Worm (Caenorhabditis elegans) whole organism, mixed stage, embryonic: ENCODE measurements around the gene srh-115.

Experiments used
- M03D4.4 ChIP-seq: sonication (generic microtip); optimal IDR thresholded peaks from 2 replicates; lab custom pipeline; 2017; ENCODE audit warnings: mild to moderate bottlenecking, missing genetic modification characterization, missing compliant biosample characterization
- bed-3 ChIP-seq: fragments of 200-800 bp; sonication (Bioruptor generic); optimal IDR thresholded peaks from 3 replicates; lab custom pipeline; 2018; ENCODE audit warnings: mild to moderate bottlenecking, missing genetic modification characterization, moderate library complexity, missing compliant biosample characterization
- blmp-1 ChIP-seq: fragments of 150-350 bp; optimal IDR thresholded peaks from 2 replicates; lab custom pipeline; 2014; ENCODE audit warnings: missing biosample characterization, missing genetic modification characterization
- ceh-39 ChIP-seq: fragments of 150-350 bp; optimal IDR thresholded peaks from 2 replicates; lab custom pipeline; 2014; ENCODE audit warnings: missing biosample characterization, missing genetic modification characterization
- ceh-83 ChIP-seq: fragments of 200-800 bp; sonication (Bioruptor generic); optimal IDR thresholded peaks from 2 replicates; lab custom pipeline; 2018; ENCODE audit warnings: mild to moderate bottlenecking, missing genetic modification characterization, missing compliant biosample characterization
- ces-1 ChIP-seq: fragments of 150-350 bp; optimal IDR thresholded peaks from 2 replicates; lab custom pipeline; 2014; ENCODE audit warnings: missing biosample characterization, missing genetic modification reagents, missing genetic modification characterization
- drap-1 ChIP-seq: fragments of 200-800 bp; sonication (Bioruptor generic); optimal IDR thresholded peaks from 3 replicates; lab custom pipeline; 2018; ENCODE audit warnings: mild to moderate bottlenecking, missing genetic modification characterization, missing compliant biosample characterization
- elt-1 ChIP-seq: sonication (generic microtip); optimal IDR thresholded peaks from 2 replicates; lab custom pipeline; 2017; ENCODE audit warnings: missing genetic modification characterization, mild to moderate bottlenecking, missing compliant biosample characterization, antibody characterized with exemption, moderate library complexity, borderline replicate concordance; ENCODE audit not compliant: insufficient read depth
- elt-3 ChIP-seq: fragments of 150-350 bp; optimal IDR thresholded peaks from 2 replicates; lab custom pipeline; 2014; ENCODE audit warnings: missing biosample characterization, missing genetic modification characterization
- flh-1 ChIP-seq: fragments of 200-800 bp; sonication (Bioruptor generic); optimal IDR thresholded peaks from 2 replicates; lab custom pipeline; 2018; ENCODE audit warnings: mild to moderate bottlenecking, missing genetic modification characterization, moderate library complexity, missing compliant biosample characterization
- ham-2 ChIP-seq: fragments of 200-800 bp; sonication (Bioruptor generic); optimal IDR thresholded peaks from 2 replicates; lab custom pipeline; 2018; ENCODE audit warnings: mild to moderate bottlenecking, missing genetic modification characterization, missing compliant biosample characterization
- hlh-1 ChIP-seq: fragments of 150-350 bp; optimal IDR thresholded peaks from 2 replicates; lab custom pipeline; 2014; ENCODE audit warnings: missing biosample characterization, missing genetic modification reagents, missing genetic modification characterization
- lin-13 ChIP-seq: fragments of 150-350 bp; optimal IDR thresholded peaks from 2 replicates; lab custom pipeline; 2014; ENCODE audit warnings: missing biosample characterization, missing genetic modification characterization
- lin-32 ChIP-seq: fragments of 200-800 bp; sonication (Bioruptor generic); optimal IDR thresholded peaks from 2 replicates; lab custom pipeline; 2018; ENCODE audit warnings: mild to moderate bottlenecking, missing genetic modification characterization, missing compliant biosample characterization
- lsy-2 ChIP-seq: fragments of 150-350 bp; optimal IDR thresholded peaks from 2 replicates; lab custom pipeline; 2014; ENCODE audit warnings: missing biosample characterization, missing genetic modification characterization
- mab-5 ChIP-seq: fragments of 150-350 bp; optimal IDR thresholded peaks from 2 replicates; lab custom pipeline; 2014; ENCODE audit warnings: missing biosample characterization, missing genetic modification characterization
- mep-1 ChIP-seq: fragments of 150-350 bp; optimal IDR thresholded peaks from 2 replicates; lab custom pipeline; 2017; ENCODE audit warnings: missing biosample characterization, missing genetic modification reagents, missing genetic modification characterization, inconsistent platforms
- mls-2 ChIP-seq: sonication (generic microtip); optimal IDR thresholded peaks from 2 replicates; lab custom pipeline; 2016; ENCODE audit warnings: mild to moderate bottlenecking, missing genetic modification characterization, moderate library complexity, missing compliant biosample characterization
- nhr-12 ChIP-seq: fragments of 150-350 bp; optimal IDR thresholded peaks from 2 replicates; lab custom pipeline; 2014; ENCODE audit warnings: missing biosample characterization, missing genetic modification characterization
- nhr-2 ChIP-seq: fragments of 150-350 bp; optimal IDR thresholded peaks from 2 replicates; lab custom pipeline; 2014; ENCODE audit warnings: missing biosample characterization, missing genetic modification characterization
- nhr-237 ChIP-seq: fragments of 150-350 bp; optimal IDR thresholded peaks from 2 replicates; lab custom pipeline; 2014; ENCODE audit warnings: missing biosample characterization, missing genetic modification characterization
- nhr-28 ChIP-seq: fragments of 150-350 bp; optimal IDR thresholded peaks from 2 replicates; lab custom pipeline; 2014; ENCODE audit warnings: missing biosample characterization, missing genetic modification characterization
- nhr-76 ChIP-seq: sonication (generic microtip); optimal IDR thresholded peaks from 2 replicates; lab custom pipeline; 2017; ENCODE audit warnings: missing biosample characterization, missing genetic modification characterization
- pha-4 ChIP-seq: fragments of 150-350 bp; optimal IDR thresholded peaks from 2 replicates; lab custom pipeline; 2018; ENCODE audit warnings: missing biosample characterization, missing genetic modification reagents, missing genetic modification characterization
- snpc-4 ChIP-seq: fragments of 150-350 bp; optimal IDR thresholded peaks from 2 replicates; lab custom pipeline; 2014; ENCODE audit warnings: missing biosample characterization, missing genetic modification characterization
- sptf-1 ChIP-seq: sonication (generic microtip); optimal IDR thresholded peaks from 2 replicates; lab custom pipeline; 2017; ENCODE audit warnings: mild to moderate bottlenecking, missing genetic modification characterization, moderate library complexity, missing compliant biosample characterization
- tbx-8 ChIP-seq: fragments of 200-800 bp; sonication (Bioruptor generic); optimal IDR thresholded peaks from 2 replicates; lab custom pipeline; 2018; ENCODE audit warnings: mild to moderate bottlenecking, missing genetic modification characterization, moderate library complexity, missing compliant biosample characterization
- unc-120 ChIP-seq: sonication (generic microtip); optimal IDR thresholded peaks from 2 replicates; lab custom pipeline; 2017; ENCODE audit warnings: missing genetic modification characterization, missing compliant biosample characterization; ENCODE audit not compliant: poor library complexity, severe bottlenecking
- unc-39 ChIP-seq: fragments of 150-350 bp; optimal IDR thresholded peaks from 2 replicates; lab custom pipeline; 2014; ENCODE audit warnings: missing biosample characterization, missing genetic modification characterization
- unc-62 ChIP-seq: fragments of 150-350 bp; optimal IDR thresholded peaks from 2 replicates; lab custom pipeline; 2014; ENCODE audit warnings: missing biosample characterization, missing genetic modification reagents, missing genetic modification characterization
- zip-8 ChIP-seq: fragments of 150-350 bp; optimal IDR thresholded peaks from 2 replicates; lab custom pipeline; 2014; ENCODE audit warnings: missing biosample characterization, missing genetic modification characterization
- ztf-11 ChIP-seq: fragments of 150-350 bp; optimal IDR thresholded peaks from 2 replicates; lab custom pipeline; 2014; ENCODE audit warnings: missing biosample characterization, missing genetic modification characterization

The srh-115 gene

ce11 chrV:17255454-17255853 lies at the start of gene srh-115:
Gene srh-115, plus strand, starts transcription at chrV:17255754.
- TF ChIP-seq hlh-1 (no peak), pha-4 (tag; lab: Kevin White, UChicago) (no peak), mep-1 (no peak), ceh-39 (no peak), unc-120 (tag; lab: Kevin White, UChicago) (no peak), zip-8 (tag; lab: Kevin White, UChicago) (no peak), nhr-12 (tag; lab: Kevin White, UChicago) (no peak), lin-32 (GFP tag; lab: Kevin White, UChicago) (no peak), nhr-28 (no peak), mls-2 (no peak)

- TF ChIP-seq elt-3 = no peak
- no peak for TF ChIP-seq M03D4.4
- no peak for TF ChIP-seq unc-120 (tag; lab: Kevin White, UChicago)
- no peak for TF ChIP-seq hlh-1
- no peak for TF ChIP-seq drap-1 (GFP tag; lab: Kevin White, UChicago)
- no peak for TF ChIP-seq blmp-1 (tag; lab: Kevin White, UChicago)
- TF ChIP-seq ceh-39 = no peak
- TF ChIP-seq sptf-1 (tag; lab: Kevin White, UChicago) = no peak
- no peak for TF ChIP-seq unc-62 (GFP tag; lab: Kevin White, UChicago)
- TF ChIP-seq ham-2 (GFP tag; lab: Kevin White, UChicago) = no peak
- TF ChIP-seq nhr-2 (tag; lab: Kevin White, UChicago) = no peak
- no peak for TF ChIP-seq nhr-28
- no peak for TF ChIP-seq nhr-12 (tag; lab: Kevin White, UChicago)
- TF ChIP-seq nhr-76 (tag; lab: Kevin White, UChicago) = no peak
- no peak for TF ChIP-seq lin-32 (GFP tag; lab: Kevin White, UChicago)
- no peak for TF ChIP-seq elt-1 (tag; lab: Kevin White, UChicago)
- no peak for TF ChIP-seq ztf-11
- TF ChIP-seq mls-2 = no peak
- no peak for TF ChIP-seq lsy-2 (tag; lab: Kevin White, UChicago)
Observed at ce11 chrV:17206469-17206868, 49.1 kb upstream of the srh-115 start.

- no peak for TF ChIP-seq bed-3 (GFP tag; lab: Kevin White, UChicago)
- TF ChIP-seq M03D4.4 = no peak
- TF ChIP-seq tbx-8 (GFP tag; lab: Kevin White, UChicago) = no peak
- TF ChIP-seq hlh-1 = no peak
- no peak for TF ChIP-seq lin-13 (tag; lab: Kevin White, UChicago)
- TF ChIP-seq ces-1 (GFP tag; lab: Kevin White, UChicago) = no peak
- no peak for TF ChIP-seq nhr-12 (tag; lab: Kevin White, UChicago)
- TF ChIP-seq ceh-83 = no peak
- no peak for TF ChIP-seq mep-1
- no peak for TF ChIP-seq mab-5 (tag; lab: Kevin White, UChicago)
- no peak for TF ChIP-seq elt-3
- no peak for TF ChIP-seq zip-8 (tag; lab: Kevin White, UChicago)
- TF ChIP-seq blmp-1 (tag; lab: Kevin White, UChicago) = no peak
- no peak for TF ChIP-seq ztf-11
- TF ChIP-seq nhr-237 (tag; lab: Kevin White, UChicago) = no peak
- no peak for TF ChIP-seq unc-39 (tag; lab: Kevin White, UChicago)
Observed at ce11 chrV:17208045-17208444, 47.5 kb upstream of the srh-115 start, which contains the start of gene Y68A4A.13. Gene Y68A4A.13, minus strand, starts transcription at chrV:17208145.

- TF ChIP-seq ztf-11 = no peak
- no peak for TF ChIP-seq M03D4.4
- no peak for TF ChIP-seq unc-62 (GFP tag; lab: Kevin White, UChicago)
- TF ChIP-seq lsy-2 (tag; lab: Kevin White, UChicago) = no peak
- TF ChIP-seq unc-39 (tag; lab: Kevin White, UChicago) = no peak
- TF ChIP-seq mep-1 = no peak
- TF ChIP-seq snpc-4 (tag; lab: Kevin White, UChicago) = no peak
- no peak for TF ChIP-seq drap-1 (GFP tag; lab: Kevin White, UChicago)
- TF ChIP-seq lin-32 (GFP tag; lab: Kevin White, UChicago) = no peak
- TF ChIP-seq ceh-39 = no peak
- no peak for TF ChIP-seq flh-1 (GFP tag; lab: Kevin White, UChicago)
- TF ChIP-seq mab-5 (tag; lab: Kevin White, UChicago) = no peak
- TF ChIP-seq nhr-28 = no peak
- no peak for TF ChIP-seq nhr-237 (tag; lab: Kevin White, UChicago)
- no peak for TF ChIP-seq sptf-1 (tag; lab: Kevin White, UChicago)
- TF ChIP-seq, all 35 proteins: peak for 0
Observed at ce11 chrV:17211989-17212731, 43.4 kb upstream of the srh-115 start, which contains the start of gene srh-236. Gene srh-236, minus strand, starts transcription at chrV:17212039.
